ENCODE assay signal across 4 fruit fly cellular contexts in the genomic region with DNA sequence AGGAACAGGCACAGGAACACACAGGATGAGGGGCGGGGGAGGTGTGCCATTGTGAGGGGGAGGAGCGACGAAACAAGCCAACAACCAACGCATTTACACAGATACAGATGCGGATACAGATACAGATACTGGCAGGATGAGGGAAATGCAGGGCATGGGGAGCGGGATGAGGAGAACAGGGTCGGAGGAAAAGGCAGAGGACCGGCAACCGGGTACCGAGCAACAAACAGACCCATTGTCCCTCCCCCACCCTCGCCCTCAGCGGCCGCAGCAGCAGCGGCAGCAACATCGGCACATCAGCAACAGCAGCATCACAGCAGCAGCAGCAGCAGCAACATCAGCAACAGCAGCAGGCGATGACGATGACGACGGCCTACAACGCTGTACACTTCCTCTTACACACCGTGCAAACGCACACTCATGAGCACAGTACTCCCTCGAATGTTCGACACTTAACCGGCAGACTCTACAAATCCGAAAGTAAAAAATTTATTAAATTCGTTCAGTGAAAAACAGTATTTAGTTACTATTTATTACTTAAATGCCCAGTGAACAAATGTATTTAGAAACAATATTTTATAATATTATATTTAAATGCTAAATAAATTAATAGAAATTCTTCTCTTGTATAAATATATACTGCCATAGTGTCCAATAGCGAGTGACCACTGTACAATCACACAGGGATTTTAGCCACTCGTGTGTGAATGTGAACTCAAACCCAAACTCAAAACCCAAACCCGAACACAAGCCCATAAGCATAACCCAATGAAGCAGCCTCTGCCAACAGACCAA.
TF ChIP-seq lines count a peak whose summit lies in the region.

No protein-coding gene starts in this region.

TF ChIP-seq in whole organism, embryonic, 481 proteins besides CTCF, POLR2A, EP300 and RAD21 (continued from another document and continues in another):
- TF ChIP-seq CG4404 (GFP tag; IDR thresholded peaks at IDR 0.05; lab: Robert Waterston, UW): peak; percentile 96
- peak; percentile 67 for TF ChIP-seq sob (GFP tag; IDR thresholded peaks at IDR 0.05; lab: Robert Waterston, UW)
- peak; percentile 54 for TF ChIP-seq Lpt (GFP tag; optimal IDR thresholded peaks at IDR 0.05; lab: Kevin White, UChicago)
- TF ChIP-seq Dfd (GFP tag; optimal IDR thresholded peaks at IDR 0.05; lab: Kevin White, UChicago): no peak
- TF ChIP-seq CG11696 (GFP tag; IDR thresholded peaks at IDR 0.05; lab: Robert Waterston, UW): 0 out of 2 replicates have a peak, but pooled peaks have one; percentile 39
- peak; percentile 85 for TF ChIP-seq CG10147 (GFP tag; optimal IDR thresholded peaks at IDR 0.05; lab: Kevin White, UChicago)
- TF ChIP-seq ranshi (GFP tag; IDR thresholded peaks at IDR 0.05; lab: Robert Waterston, UW): peak; percentile 81
- TF ChIP-seq zfh2 (GFP tag; optimal IDR thresholded peaks at IDR 0.05; lab: Kevin White, UChicago): no peak
- no peak for TF ChIP-seq Kr (GFP tag; optimal IDR thresholded peaks at IDR 0.05; lab: Kevin White, UChicago)
- peak; percentile 70 for TF ChIP-seq fd3F (GFP tag; optimal IDR thresholded peaks at IDR 0.05; lab: Kevin White, UChicago)
- no peak for TF ChIP-seq pita (GFP tag; optimal IDR thresholded peaks at IDR 0.05; lab: Kevin White, UChicago)
- peak; percentile 51 for TF ChIP-seq CG1603 (tag; optimal IDR thresholded peaks at IDR 0.05; lab: Kevin White, UChicago)
- TF ChIP-seq NC2β (GFP tag; optimal IDR thresholded peaks at IDR 0.05; lab: Kevin White, UChicago): no peak
- peak; percentile 81; the same call in 2 of the 3 replicates for TF ChIP-seq ci (GFP tag; IDR thresholded peaks at IDR 0.05; lab: Robert Waterston, UW)
- peak; percentile 90 for TF ChIP-seq CG13424 (tag; optimal IDR thresholded peaks at IDR 0.05; lab: Kevin White, UChicago)
- TF ChIP-seq exex (tag; optimal IDR thresholded peaks at IDR 0.05; lab: Kevin White, UChicago): peak; percentile 45
- peak; percentile 100 for TF ChIP-seq grau (tag; optimal IDR thresholded peaks at IDR 0.05; lab: Kevin White, UChicago)
- peak; percentile 76 for TF ChIP-seq CG6765 (GFP tag; optimal IDR thresholded peaks at IDR 0.05; lab: Kevin White, UChicago)
- peak; percentile 73; the same call in 1 of the 2 replicates for TF ChIP-seq CG5953 (GFP tag; IDR thresholded peaks at IDR 0.05; lab: Robert Waterston, UW)
- no peak for TF ChIP-seq CG9797 (GFP tag; optimal IDR thresholded peaks at IDR 0.05; lab: Kevin White, UChicago)
- peak; percentile 92 for TF ChIP-seq CG6689 (GFP tag; IDR thresholded peaks at IDR 0.05; lab: Robert Waterston, UW)
- peak; percentile 89 for TF ChIP-seq CG31441 (GFP tag; IDR thresholded peaks at IDR 0.05; lab: Robert Waterston, UW)
- TF ChIP-seq Meics (GFP tag; optimal IDR thresholded peaks at IDR 0.05; lab: Kevin White, UChicago): peak; percentile 88
- no peak for TF ChIP-seq maf-S (GFP tag; optimal IDR thresholded peaks at IDR 0.05; lab: Kevin White, UChicago)
- TF ChIP-seq twi (tag; optimal IDR thresholded peaks at IDR 0.05; lab: Kevin White, UChicago): peak; percentile 85
- peak; percentile 79 for TF ChIP-seq CG10366 (GFP tag; IDR thresholded peaks at IDR 0.05; lab: Robert Waterston, UW)
- no peak for TF ChIP-seq CG9876 (GFP tag; optimal IDR thresholded peaks at IDR 0.05; lab: Kevin White, UChicago)
- TF ChIP-seq Tbp (GFP tag; optimal IDR thresholded peaks at IDR 0.05; lab: Kevin White, UChicago): no peak
- TF ChIP-seq phol (tag; optimal IDR thresholded peaks at IDR 0.05; lab: Kevin White, UChicago): peak; percentile 92
- peak; percentile 73 for TF ChIP-seq sqz (GFP tag; optimal IDR thresholded peaks at IDR 0.05; lab: Kevin White, UChicago)

TF ChIP-seq in whole organism, prepupa, 60 proteins besides CTCF, POLR2A, EP300 and RAD21 (continued from another document and continues in another):
- TF ChIP-seq CG16779 (tag; optimal IDR thresholded peaks at IDR 0.05; lab: Kevin White, UChicago): peak; percentile 85
- TF ChIP-seq CG11294 (GFP tag; IDR thresholded peaks at IDR 0.05; lab: Robert Waterston, UW): peak; percentile 83
- peak; percentile 95 for TF ChIP-seq CG3032 (tag; optimal IDR thresholded peaks at IDR 0.05; lab: Kevin White, UChicago)
- TF ChIP-seq fkh (GFP tag; optimal IDR thresholded peaks at IDR 0.05; lab: Kevin White, UChicago): peak; percentile 7
- TF ChIP-seq CG11902 (GFP tag; optimal IDR thresholded peaks at IDR 0.05; lab: Kevin White, UChicago): peak; percentile 93
- TF ChIP-seq CG8119 (GFP tag; IDR thresholded peaks at IDR 0.05; lab: Robert Waterston, UW): peak; percentile 96
- peak; percentile 19 for TF ChIP-seq fd85E (GFP tag; optimal IDR thresholded peaks at IDR 0.05; lab: Kevin White, UChicago)
- TF ChIP-seq eg (GFP tag; IDR thresholded peaks at IDR 0.05; lab: Robert Waterston, UW): peak; percentile 89
- peak; percentile 81 for TF ChIP-seq CG11762 (GFP tag; optimal IDR thresholded peaks at IDR 0.05; lab: Kevin White, UChicago; ENCODE audit: insufficient read depth)
- TF ChIP-seq esn (GFP tag; optimal IDR thresholded peaks at IDR 0.05; lab: Kevin White, UChicago): peak; percentile 93
- peak; percentile 83 for TF ChIP-seq Sox14 (GFP tag; optimal IDR thresholded peaks at IDR 0.05; lab: Kevin White, UChicago)
- peak; percentile 92 for TF ChIP-seq dsx (GFP tag; optimal IDR thresholded peaks at IDR 0.05; lab: Kevin White, UChicago; ENCODE audit: poor library complexity, severe bottlenecking)
- peak; percentile 93 for TF ChIP-seq CG32006 (GFP tag; optimal IDR thresholded peaks at IDR 0.05; lab: Kevin White, UChicago)
- peak; percentile 57 to 76 for TF ChIP-seq salr (GFP tag; optimal IDR thresholded peaks at IDR 0.05; lab: Kevin White, UChicago)
- peak; percentile 70 for TF ChIP-seq dac (GFP tag; optimal IDR thresholded peaks at IDR 0.05; lab: Kevin White, UChicago)
- TF ChIP-seq Eip78C (GFP tag; lab: Kevin White, UChicago): peak; percentile 95
- peak; percentile 73 for TF ChIP-seq Lpt (GFP tag; optimal IDR thresholded peaks at IDR 0.05; lab: Kevin White, UChicago)
- peak; percentile 96 for TF ChIP-seq CG10631 (GFP tag; optimal IDR thresholded peaks at IDR 0.05; lab: Kevin White, UChicago)
- TF ChIP-seq topi (GFP tag; optimal IDR thresholded peaks at IDR 0.05; lab: Kevin White, UChicago): peak; percentile 84
- peak; percentile 92 for TF ChIP-seq CG10669 (GFP tag; optimal IDR thresholded peaks at IDR 0.05; lab: Kevin White, UChicago)
- peak; percentile 93 for TF ChIP-seq achi (GFP tag; optimal IDR thresholded peaks at IDR 0.05; lab: Kevin White, UChicago)
- TF ChIP-seq CG8632 (GFP tag; optimal IDR thresholded peaks at IDR 0.05; lab: Kevin White, UChicago): peak; percentile 92
- TF ChIP-seq Sox102F (GFP tag; optimal IDR thresholded peaks at IDR 0.05; lab: Kevin White, UChicago): peak; percentile 80
- peak; percentile 66 for TF ChIP-seq CG1621 (tag; optimal IDR thresholded peaks at IDR 0.05; lab: Kevin White, UChicago)
- TF ChIP-seq Sox15 (GFP tag; optimal IDR thresholded peaks at IDR 0.05; lab: Kevin White, UChicago): peak; percentile 88
- TF ChIP-seq lz (GFP tag; optimal IDR thresholded peaks at IDR 0.05; lab: Kevin White, UChicago): peak; percentile 87
- TF ChIP-seq Hr38 (GFP tag; optimal IDR thresholded peaks at IDR 0.05; lab: Kevin White, UChicago): no peak
- TF ChIP-seq CG7368 (GFP tag; optimal IDR thresholded peaks at IDR 0.05; lab: Kevin White, UChicago): peak; percentile 87
- peak; percentile 93 for TF ChIP-seq CG3919 (GFP tag; optimal IDR thresholded peaks at IDR 0.05; lab: Kevin White, UChicago)
- peak; percentile 86 for TF ChIP-seq CG6163 (GFP tag; IDR thresholded peaks at IDR 0.05; lab: Robert Waterston, UW)
- TF ChIP-seq CG8319 (GFP tag; optimal IDR thresholded peaks at IDR 0.05; lab: Kevin White, UChicago): peak; percentile 80

TF ChIP-seq in whole organism, pupa, 21 proteins besides CTCF, POLR2A, EP300 and RAD21 (continued from another document):
- TF ChIP-seq CG15710 (tag; optimal IDR thresholded peaks at IDR 0.05; lab: Kevin White, UChicago): peak; percentile 96
- peak; percentile 79 for TF ChIP-seq CG4496 (GFP tag; IDR thresholded peaks at IDR 0.05; lab: Robert Waterston, UW)
- TF ChIP-seq rn (GFP tag; IDR thresholded peaks at IDR 0.05; lab: Robert Waterston, UW): peak; percentile 64; the same call in 1 of the 2 replicates

TF ChIP-seq in whole organism, wandering third instar larva, 38 proteins besides CTCF, POLR2A, EP300 and RAD21 (continued from another document):
- no peak for TF ChIP-seq CrebA (GFP tag; optimal IDR thresholded peaks at IDR 0.05; lab: Kevin White, UChicago; ENCODE audit: borderline replicate concordance)
- peak; percentile 63 for TF ChIP-seq Jra (GFP tag; optimal IDR thresholded peaks at IDR 0.05; lab: Kevin White, UChicago)
- no peak for TF ChIP-seq Myc (optimal IDR thresholded peaks at IDR 0.05; lab: Kevin White, UChicago)
- peak; percentile 80 for TF ChIP-seq Hnf4 (GFP tag; optimal IDR thresholded peaks at IDR 0.05; lab: Kevin White, UChicago)
- TF ChIP-seq tai (GFP tag; optimal IDR thresholded peaks at IDR 0.05; lab: Kevin White, UChicago): peak; percentile 61
- peak; percentile 98 for TF ChIP-seq HLH106 (tag; optimal IDR thresholded peaks at IDR 0.05; lab: Kevin White, UChicago)
- TF ChIP-seq woc (GFP tag; optimal IDR thresholded peaks at IDR 0.05; lab: Kevin White, UChicago): peak; percentile 48
- peak; percentile 55 for TF ChIP-seq Dif (GFP tag; optimal IDR thresholded peaks at IDR 0.05; lab: Kevin White, UChicago; ENCODE audit: partially characterized antibody)
- peak; percentile 91 for TF ChIP-seq psq (GFP tag; optimal IDR thresholded peaks at IDR 0.05; lab: Kevin White, UChicago)
- peak; percentile 98 for TF ChIP-seq dmrt93B (GFP tag; optimal IDR thresholded peaks at IDR 0.05; lab: Kevin White, UChicago)
- TF ChIP-seq pan (optimal IDR thresholded peaks at IDR 0.05; lab: Kevin White, UChicago): no peak
- TF ChIP-seq CG9705 (GFP tag; optimal IDR thresholded peaks at IDR 0.05; lab: Kevin White, UChicago): peak; percentile 97
- peak; percentile 52 for TF ChIP-seq sv (GFP tag; optimal IDR thresholded peaks at IDR 0.05; lab: Kevin White, UChicago)
- peak; percentile 72 for TF ChIP-seq Rel (GFP tag; optimal IDR thresholded peaks at IDR 0.05; lab: Kevin White, UChicago)
- peak; percentile 79 for TF ChIP-seq Rel (tag; optimal IDR thresholded peaks at IDR 0.05; lab: Kevin White, UChicago)
- peak; percentile 65 for TF ChIP-seq ey (GFP tag; optimal IDR thresholded peaks at IDR 0.05; lab: Kevin White, UChicago)
- TF ChIP-seq rgr (GFP tag; optimal IDR thresholded peaks at IDR 0.05; lab: Kevin White, UChicago): peak; percentile 88
- peak; percentile 34 for TF ChIP-seq CG32264 (GFP tag; optimal IDR thresholded peaks at IDR 0.05; lab: Kevin White, UChicago)
- TF ChIP-seq jim (GFP tag; optimal IDR thresholded peaks at IDR 0.05; lab: Kevin White, UChicago): no peak
